Worm (Caenorhabditis elegans) whole organism, L4/young adult: Measurements from ENCODE around the gene C31H2.4.

Source experiments
- dao-5 ChIP-seq: sonication (generic microtip); optimal IDR thresholded peaks from 2 replicates; lab custom pipeline; 2016; ENCODE audit warnings: missing genotype, missing genetic modification characterization, moderate library complexity, missing compliant biosample characterization
- him-1 ChIP-seq: sonication (generic microtip); optimal IDR thresholded peaks from 2 replicates; lab custom pipeline; 2016; ENCODE audit warnings: missing genotype, missing genetic modification reagents, missing genetic modification characterization, missing compliant biosample characterization

- no peak for TF ChIP-seq dao-5 (tag; lab: Kevin White, UChicago)
- no peak for TF ChIP-seq him-1
Observed at ce11 chrX:5207819-5208218, 48.4 kb upstream of the C31H2.4 start.
